Worm (Caenorhabditis elegans): ENCODE measurements around the gene nep-10.

- TF ChIP-seq egl-27 (tag; optimal IDR thresholded peaks at IDR 0.05) (no peak), snpc-4 (tag; optimal IDR thresholded peaks at IDR 0.05) (no peak), elt-2 (tag; optimal IDR thresholded peaks at IDR 0.05) (no peak), ZK546.5 (tag; optimal IDR thresholded peaks at IDR 0.05) (no peak), unc-39 (tag; optimal IDR thresholded peaks at IDR 0.05) (no peak), nhr-12 (tag; optimal IDR thresholded peaks at IDR 0.05) (no peak)
These were observed 43.9 kb downstream of the nep-10 start, which contains the start of the genes lido-14 and bath-27 for ce11 chrII:3358834-3359233.
